Fruit fly (Drosophila melanogaster) whole organism, embryonic: ENCODE results near the gene Unr.

Experiments
- Atf-2 ChIP-seq: fragments of 200-800 bp; sonication (Bioruptor generic); optimal IDR thresholded peaks from 2 replicates; lab custom pipeline; 2016; ENCODE audit warnings: missing biosample characterization, missing genetic modification characterization
- CG11504 ChIP-seq: fragments of 200-800 bp; sonication (Bioruptor generic); optimal IDR thresholded peaks from 3 replicates; lab custom pipeline; 2019; ENCODE audit warnings: missing biosample characterization, mild to moderate bottlenecking, missing genetic modification characterization, moderate library complexity
- CG12236 ChIP-seq: fragments of 200-800 bp; sonication (Bioruptor generic); optimal IDR thresholded peaks from 2 replicates; lab custom pipeline; 2016; ENCODE audit warnings: missing biosample characterization, missing genetic modification characterization
- CG12391 ChIP-seq: fragments of 200-800 bp; sonication (Bioruptor generic); optimal IDR thresholded peaks from 3 replicates; lab custom pipeline; 2018; ENCODE audit warnings: missing biosample characterization, mild to moderate bottlenecking, missing genetic modification characterization, moderate library complexity
- CG1603 ChIP-seq: fragments of 200-800 bp; sonication (Bioruptor generic); optimal IDR thresholded peaks from 2 replicates; lab custom pipeline; 2019; ENCODE audit warnings: missing biosample characterization, mild to moderate bottlenecking, missing genetic modification characterization, moderate library complexity
- CG17612 ChIP-seq: fragments of 200-800 bp; sonication (Bioruptor generic); IDR thresholded peaks from 2 replicates; pipeline ENCODE4 v1.3.6; 2022; ENCODE audit warnings: missing biosample characterization, missing genetic modification characterization
- CG18476 ChIP-seq: fragments of 200-800 bp; sonication (Bioruptor generic); optimal IDR thresholded peaks from 2 replicates; lab custom pipeline; 2016; ENCODE audit warnings: missing biosample characterization, mild to moderate bottlenecking, missing genetic modification characterization
- CG18764 ChIP-seq: fragments of 200-800 bp; sonication (Bioruptor generic); optimal IDR thresholded peaks from 3 replicates; lab custom pipeline; 2016; ENCODE audit warnings: missing biosample characterization, missing genetic modification characterization
- CG2199 ChIP-seq: fragments of 200-800 bp; sonication (Bioruptor generic); IDR thresholded peaks from 3 replicates; pipeline ENCODE4 v1.3.6; 2022; ENCODE audit warnings: missing biosample characterization, missing genetic modification characterization
- CG32767 ChIP-seq: fragments of 200-800 bp; sonication (Bioruptor generic); IDR thresholded peaks from 2 replicates; pipeline ENCODE4 v1.3.6; 2022; ENCODE audit warnings: missing biosample characterization, missing genetic modification characterization
- CG6791 ChIP-seq: fragments of 200-800 bp; sonication (Bioruptor generic); IDR thresholded peaks from 3 replicates; pipeline ENCODE4 v1.3.6; 2022; ENCODE audit warnings: missing biosample characterization, missing genetic modification characterization; ENCODE audit not compliant: partially characterized antibody
- CG7271 ChIP-seq: fragments of 200-800 bp; sonication (Bioruptor generic); optimal IDR thresholded peaks from 2 replicates; lab custom pipeline; 2018; ENCODE audit warnings: missing biosample characterization, mild to moderate bottlenecking, missing genetic modification characterization, moderate library complexity
- CG7357 ChIP-seq: fragments of 200-800 bp; sonication (Bioruptor generic); IDR thresholded peaks from 3 replicates; pipeline ENCODE4 v1.3.6; 2022; ENCODE audit warnings: missing biosample characterization, missing genetic modification characterization
- CG9932 ChIP-seq: fragments of 200-800 bp; sonication (Bioruptor generic); IDR thresholded peaks from 2 replicates; pipeline ENCODE4 v1.3.6; 2022; ENCODE audit warnings: missing biosample characterization, missing genetic modification characterization
- D19A ChIP-seq: fragments of 200-800 bp; optimal IDR thresholded peaks from 3 replicates; lab custom pipeline; 2019; ENCODE audit warnings: missing biosample characterization, mild to moderate bottlenecking, missing genetic modification characterization, moderate library complexity
- D19B ChIP-seq: fragments of 200-800 bp; sonication (Bioruptor generic); optimal IDR thresholded peaks from 2 replicates; lab custom pipeline; 2017; ENCODE audit warnings: missing biosample characterization, mild to moderate bottlenecking, missing genetic modification characterization
- Deaf1 ChIP-seq: fragments of 200-800 bp; optimal IDR thresholded peaks from 3 replicates; lab custom pipeline; 2019; ENCODE audit warnings: missing biosample characterization, mild to moderate bottlenecking, missing genetic modification characterization, moderate library complexity
- Dek ChIP-seq: fragments of 200-800 bp; sonication (Bioruptor generic); optimal IDR thresholded peaks from 3 replicates; lab custom pipeline; 2019; ENCODE audit warnings: missing biosample characterization, mild to moderate bottlenecking, missing genetic modification characterization, moderate library complexity
- Dll ChIP-seq: fragments of 200-800 bp; sonication (Bioruptor generic); IDR thresholded peaks from 4 replicates; pipeline ENCODE4 v1.3.6; 2022; ENCODE audit warnings: missing biosample characterization, missing genetic modification characterization; ENCODE audit not compliant: partially characterized antibody
- Ets65A ChIP-seq: fragments of 200-800 bp; sonication (Bioruptor generic); peaks from one replicate; lab custom pipeline; 2016; ENCODE audit warnings: missing biosample characterization, missing genetic modification characterization
- Gsc ChIP-seq: fragments of 200-800 bp; sonication (Bioruptor generic); IDR thresholded peaks from 2 replicates; pipeline ENCODE4 v1.3.6; 2022; ENCODE audit warnings: missing biosample characterization, missing genetic modification characterization
- Lpt ChIP-seq: fragments of >200 bp; optimal IDR thresholded peaks from 2 replicates; lab custom pipeline; 2018; ENCODE audit warnings: missing biosample characterization, missing genetic modification characterization
- Nf-YA ChIP-seq: fragments of 200-800 bp; sonication (Bioruptor generic); IDR thresholded peaks from 2 replicates; pipeline ENCODE4 v1.3.6; 2022; ENCODE audit warnings: missing biosample characterization, missing genetic modification characterization
- Pdp1 ChIP-seq, 2 experiments: fragments of 200-800 bp; sonication (Bioruptor generic); optimal IDR thresholded peaks; 3 replicates each; lab custom pipeline; 2016; ENCODE audit warnings: missing biosample characterization in 2 of 2, missing genetic modification characterization in 2 of 2, mild to moderate bottlenecking in 1 of 2, moderate library complexity in 1 of 2
- chm ChIP-seq: fragments of 200-800 bp; sonication (Bioruptor generic); IDR thresholded peaks from 2 replicates; pipeline ENCODE4 v1.3.6; 2022; ENCODE audit warnings: missing biosample characterization, missing genetic modification characterization
- dmrt11E ChIP-seq: fragments of 200-800 bp; sonication (Bioruptor generic); optimal IDR thresholded peaks from 3 replicates; lab custom pipeline; 2018; ENCODE audit warnings: missing biosample characterization, mild to moderate bottlenecking, missing genetic modification characterization, moderate library complexity
- dpn ChIP-seq, 2 experiments: fragments of 200-800 bp; sonication (Bioruptor generic); optimal IDR thresholded peaks; 3 replicates each; lab custom pipeline; 2016; ENCODE audit warnings: missing biosample characterization in 2 of 2, missing genetic modification characterization in 2 of 2
- gcm ChIP-seq: fragments of 200-800 bp; sonication (Bioruptor generic); optimal IDR thresholded peaks from 2 replicates; lab custom pipeline; 2019; ENCODE audit warnings: missing biosample characterization, mild to moderate bottlenecking, missing genetic modification characterization, moderate library complexity
- gsb-n ChIP-seq: fragments of 200-800 bp; sonication (Bioruptor generic); optimal IDR thresholded peaks from 3 replicates; lab custom pipeline; 2018; ENCODE audit warnings: missing biosample characterization, mild to moderate bottlenecking, missing genetic modification characterization
- inv ChIP-seq: fragments of 200-800 bp; sonication (Bioruptor generic); IDR thresholded peaks from 2 replicates; pipeline ENCODE4 v1.3.6; 2022; ENCODE audit warnings: missing biosample characterization, missing genetic modification characterization; ENCODE audit not compliant: partially characterized antibody
- kni ChIP-seq: fragments of 200-800 bp; sonication (Bioruptor generic); optimal IDR thresholded peaks from 3 replicates; lab custom pipeline; 2017; ENCODE audit warnings: mild to moderate bottlenecking, missing biosample characterization, missing genetic modification reagents, missing genetic modification characterization
- lab ChIP-seq: fragments of 200-800 bp; sonication (Bioruptor generic); optimal IDR thresholded peaks from 3 replicates; lab custom pipeline; 2017; ENCODE audit warnings: missing biosample characterization, missing genetic modification characterization, mild to moderate bottlenecking, moderate library complexity, missing genetic modification reagents
- nerfin-1 ChIP-seq: fragments of 200-800 bp; sonication (Bioruptor generic); optimal IDR thresholded peaks from 3 replicates; lab custom pipeline; 2019; ENCODE audit warnings: missing biosample characterization, mild to moderate bottlenecking, missing genetic modification characterization, moderate library complexity
- nom ChIP-seq: fragments of 200-800 bp; sonication (Bioruptor generic); optimal IDR thresholded peaks from 2 replicates; lab custom pipeline; 2017; ENCODE audit warnings: missing biosample characterization, missing genetic modification characterization, mild to moderate bottlenecking, moderate library complexity, missing genetic modification reagents
- oc ChIP-seq: fragments of 200-800 bp; sonication (Bioruptor generic); optimal IDR thresholded peaks from 2 replicates; lab custom pipeline; 2018; ENCODE audit warnings: missing biosample characterization, mild to moderate bottlenecking, missing genetic modification characterization, moderate library complexity
- pan ChIP-seq, 4 experiments: fragments of >200 bp in 3 of 4; fragments of 200-800 bp in 1 of 4; sonication (Bioruptor generic) in 1 of 4; optimal IDR thresholded peaks in 3 of 4; IDR thresholded peaks in 1 of 4; 2 replicates each; pipeline versions ENCODE4 v1.3.6 to Lab custom; 2017 to 2022; ENCODE audit warnings: missing biosample characterization in 2 of 4, missing genetic modification characterization in 2 of 4, mixed read lengths in 1 of 4
- row ChIP-seq: fragments of 200-800 bp; sonication (Bioruptor generic); IDR thresholded peaks from 3 replicates; pipeline ENCODE4 v1.3.6; 2022; ENCODE audit warnings: missing biosample characterization, missing genetic modification characterization
- sens ChIP-seq: fragments of 200-800 bp; sonication (Bioruptor generic); peaks from one replicate; lab custom pipeline; 2016; ENCODE audit warnings: missing biosample characterization, missing genetic modification characterization
- slbo ChIP-seq: fragments of 200-800 bp; sonication (Bioruptor generic); IDR thresholded peaks from 2 replicates; pipeline ENCODE4 v1.3.6; 2022; ENCODE audit warnings: missing biosample characterization, missing genetic modification characterization
- sqz ChIP-seq: fragments of 200-800 bp; sonication (Bioruptor generic); optimal IDR thresholded peaks from 3 replicates; lab custom pipeline; 2018; ENCODE audit warnings: missing biosample characterization, mild to moderate bottlenecking, missing genetic modification characterization
- stwl ChIP-seq: fragments of 200-800 bp; sonication (Bioruptor generic); optimal IDR thresholded peaks from 3 replicates; lab custom pipeline; 2018; ENCODE audit warnings: missing biosample characterization, mild to moderate bottlenecking, missing genetic modification characterization, moderate library complexity
- tll ChIP-seq, 2 experiments: fragments of 200-800 bp in 1 of 2; fragments of >200 bp in 1 of 2; sonication (Bioruptor generic) in 1 of 2; optimal IDR thresholded peaks; 2 replicates each; lab custom pipeline; 2017 to 2019; ENCODE audit warnings: missing biosample characterization in 2 of 2, missing genetic modification characterization in 2 of 2, mild to moderate bottlenecking in 1 of 2, moderate library complexity in 1 of 2
- twi ChIP-seq: fragments of 200-800 bp; optimal IDR thresholded peaks from 2 replicates; lab custom pipeline; 2019; ENCODE audit warnings: missing biosample characterization, mild to moderate bottlenecking, missing genetic modification characterization, moderate library complexity
- vvl ChIP-seq: fragments of 200-800 bp; sonication (Bioruptor generic); IDR thresholded peaks from 2 replicates; pipeline ENCODE4 v1.3.6; 2022; ENCODE audit warnings: missing biosample characterization, missing genetic modification characterization
- z ChIP-seq: fragments of 200-800 bp; sonication (Bioruptor generic); IDR thresholded peaks from 3 replicates; pipeline ENCODE4 v1.3.6; 2022; ENCODE audit warnings: missing biosample characterization, missing genetic modification characterization
- zen ChIP-seq: fragments of 200-800 bp; sonication (Bioruptor generic); optimal IDR thresholded peaks from 3 replicates; lab custom pipeline; 2018; ENCODE audit warnings: missing biosample characterization, mild to moderate bottlenecking, missing genetic modification characterization, moderate library complexity

Gene Unr

dm6 chr3L:8480944-8481343, 38.8 kb upstream of the Unr start:
- no peak for TF ChIP-seq CG11504 (tag; lab: Kevin White, UChicago)
- TF ChIP-seq CG32767 (GFP tag; lab: Robert Waterston, UW): no peak
- peak; percentile 41 for TF ChIP-seq Ets65A
- TF ChIP-seq Atf-2 (GFP tag; lab: Kevin White, UChicago): no peak
- TF ChIP-seq CG7271 (tag; lab: Kevin White, UChicago): no peak
- TF ChIP-seq zen (tag; lab: Kevin White, UChicago): peak; percentile 91
- TF ChIP-seq Pdp1 (GFP tag; optimal IDR thresholded peaks at IDR 0.05; lab: Kevin White, UChicago): no peak
- TF ChIP-seq Nf-YA (GFP tag; lab: Robert Waterston, UW): no peak
- TF ChIP-seq CG1603 (tag; lab: Kevin White, UChicago): no peak
- no peak for TF ChIP-seq CG17612 (GFP tag; lab: Robert Waterston, UW)
- no peak for TF ChIP-seq CG7357 (GFP tag; lab: Robert Waterston, UW)
- no peak for TF ChIP-seq dpn (GFP tag; optimal IDR thresholded peaks at IDR 0.05; lab: Kevin White, UChicago)
- TF ChIP-seq CG6791 (GFP tag; lab: Robert Waterston, UW): no peak
- TF ChIP-seq nerfin-1 (tag; lab: Kevin White, UChicago): no peak
- TF ChIP-seq inv (GFP tag; lab: Robert Waterston, UW): no peak
- no peak for TF ChIP-seq CG9932 (GFP tag; lab: Robert Waterston, UW)
- TF ChIP-seq tll (GFP tag; optimal IDR thresholded peaks at IDR 0.05; lab: Kevin White, UChicago): peak in 1 of 2 experiments; percentile 28
- TF ChIP-seq slbo (GFP tag; lab: Robert Waterston, UW): no peak
- TF ChIP-seq Deaf1: no peak

dm6 chr3L:8461229-8462004, 19.2 kb upstream of the Unr start:
- no peak for TF ChIP-seq CG18764
- peak; percentile 8 for TF ChIP-seq sqz (GFP tag; lab: Kevin White, UChicago)
- peak; percentile 37 for TF ChIP-seq twi (tag; lab: Kevin White, UChicago)
- peak; percentile 44 for TF ChIP-seq gcm (GFP tag; lab: Kevin White, UChicago)
- TF ChIP-seq kni (GFP tag; lab: Kevin White, UChicago): peak; percentile 89
- TF ChIP-seq CG12391 (tag; lab: Kevin White, UChicago): peak; percentile 8
- TF ChIP-seq Dll (GFP tag; lab: Robert Waterston, UW): 0 out of 4 replicates have a peak, but pooled peaks have one; percentile 12
- TF ChIP-seq D19A (tag; lab: Kevin White, UChicago): peak; percentile 45
- TF ChIP-seq Pdp1 (GFP tag; optimal IDR thresholded peaks at IDR 0.05; lab: Kevin White, UChicago): peak in 1 of 2 experiments; percentile 72
- TF ChIP-seq pan (optimal IDR thresholded peaks at IDR 0.05; lab: Kevin White, UChicago): no peak
- no peak for TF ChIP-seq pan (GFP tag; optimal IDR thresholded peaks at IDR 0.05 in 1 of 2, IDR thresholded peaks at IDR 0.05 in 1 of 2)
- no peak for TF ChIP-seq Lpt (GFP tag; lab: Kevin White, UChicago)
- no peak for TF ChIP-seq lab (GFP tag; lab: Kevin White, UChicago)
- TF ChIP-seq vvl (GFP tag; lab: Robert Waterston, UW): peak; percentile 59; the same call in 1 of the 2 replicates
- TF ChIP-seq CG12236 (GFP tag; lab: Kevin White, UChicago): no peak
- peak; percentile 70 for TF ChIP-seq D19B (GFP tag; lab: Kevin White, UChicago)
- TF ChIP-seq CG18476: no peak
- peak; percentile 45; the same call in 2 of the 3 replicates for TF ChIP-seq row (GFP tag; lab: Robert Waterston, UW)
- TF ChIP-seq nom (GFP tag; lab: Kevin White, UChicago): no peak
- TF ChIP-seq CG2199 (GFP tag; lab: Robert Waterston, UW): 0 out of 3 replicates have a peak, but pooled peaks have one; percentile 61
- TF ChIP-seq stwl (tag; lab: Kevin White, UChicago): no peak
- peak; percentile 22 for TF ChIP-seq dmrt11E (tag; lab: Kevin White, UChicago)
- TF ChIP-seq Gsc (GFP tag; lab: Robert Waterston, UW): no peak
- TF ChIP-seq chm: peak; percentile 56; the same call in 1 of the 2 replicates
- peak; percentile 88 for TF ChIP-seq oc (tag; lab: Kevin White, UChicago)
- TF ChIP-seq Dek (tag; lab: Kevin White, UChicago): peak; percentile 3
- TF ChIP-seq sens (GFP tag; lab: Kevin White, UChicago): peak; percentile 77
- TF ChIP-seq z: peak; percentile 71
- TF ChIP-seq gsb-n (tag; lab: Kevin White, UChicago): peak; percentile 39
